Worm (Caenorhabditis elegans) whole organism, L3 larva: ENCODE measurements around the gene F45E1.1.

ENCODE experiments used
- ceh-82 ChIP-seq: fragments of 150-350 bp; optimal IDR thresholded peaks from 2 replicates; lab custom pipeline; 2014; ENCODE audit warnings: missing biosample characterization, missing genetic modification characterization
- ceh-9 ChIP-seq: sonication (generic microtip); optimal IDR thresholded peaks from 2 replicates; lab custom pipeline; 2018; ENCODE audit warnings: missing biosample characterization, missing genetic modification characterization
- egl-27 ChIP-seq: sonication (generic microtip); optimal IDR thresholded peaks from 4 replicates; lab custom pipeline; 2017; ENCODE audit warnings: missing biosample characterization, missing genetic modification reagents, missing genetic modification characterization
- nhr-28 ChIP-seq: fragments of 150-350 bp; optimal IDR thresholded peaks from 2 replicates; lab custom pipeline; 2014; ENCODE audit warnings: missing biosample characterization, missing genetic modification characterization

- no peak for TF ChIP-seq ceh-9 (tag; lab: Kevin White, UChicago)
- TF ChIP-seq egl-27 (tag; lab: Kevin White, UChicago), result no peak
- no peak for TF ChIP-seq nhr-28 (tag; lab: Kevin White, UChicago)
- no peak for TF ChIP-seq ceh-82 (tag; lab: Kevin White, UChicago)
These were observed at the start of gene F45E1.1, which contains the start of gene F45E1.2 for ce11 chrX:8003663-8004062.
